Fruit fly (Drosophila melanogaster) S2 (cell line): ENCODE measurements around the gene Nelf-E.

Experiments
- CG8478 ChIP-seq: fragments of >200 bp; optimal IDR thresholded peaks from 2 replicates; lab custom pipeline; 2018
- CTCF ChIP-seq, 2 experiments: fragments of >200 bp; optimal IDR thresholded peaks; 2 replicates each; lab custom pipeline; 2018

The Nelf-E gene

dm6 chr3L:8600752-8601433 lies at the start of gene Nelf-E, which contains the start of gene RpL14:
TSS of gene Nelf-E (minus strand) at chr3L:8600879.
TSS of gene RpL14 (plus strand) at chr3L:8601006.
- peak; percentile 26 to 28 for TF ChIP-seq CTCF (optimal IDR thresholded peaks at IDR 0.05; lab: Kevin White, UChicago)
- TF ChIP-seq CG8478, result no peak

dm6 chr3L:8648836-8649235 lies 48.2 kb upstream of the Nelf-E start, which contains the start of gene Arr2:
TSS of gene Arr2 (minus strand) at chr3L:8648936.
- TF ChIP-seq CG8478, result no peak
- no peak for TF ChIP-seq CTCF (optimal IDR thresholded peaks at IDR 0.05; lab: Kevin White, UChicago)

- TF ChIP-seq CTCF (optimal IDR thresholded peaks at IDR 0.05; lab: Kevin White, UChicago) (no peak), CG8478 (no peak)
Measured at dm6 chr3L:8646821-8647220, 46.1 kb upstream of the Nelf-E start, which contains the start of the genes CG13305 and Pex7. TSS of gene CG13305 (minus strand) at chr3L:8646822. TSS of gene Pex7 (plus strand) at chr3L:8647145.

dm6 chr3L:8643810-8644552 lies 43.3 kb upstream of the Nelf-E start:
- TF ChIP-seq CG8478, result no peak
- TF ChIP-seq CTCF (optimal IDR thresholded peaks at IDR 0.05; lab: Kevin White, UChicago), result no peak

- TF ChIP-seq CG8478 (no peak), CTCF (optimal IDR thresholded peaks at IDR 0.05; lab: Kevin White, UChicago) (no peak)
Measured at dm6 chr3L:8641049-8641448, 40.4 kb upstream of the Nelf-E start.

- TF ChIP-seq CTCF (optimal IDR thresholded peaks at IDR 0.05; lab: Kevin White, UChicago), result no peak
- TF ChIP-seq CG8478, result no peak
Measured at dm6 chr3L:8640139-8640538, 39.5 kb upstream of the Nelf-E start, which contains the start of gene Cpr66D. TSS of gene Cpr66D (plus strand) at chr3L:8640439.

dm6 chr3L:8633614-8634325 lies 33.1 kb upstream of the Nelf-E start, which contains the start of gene Cdc6:
TSS of gene Cdc6 (minus strand) at chr3L:8634069.
- TF ChIP-seq CG8478 (no peak), CTCF (optimal IDR thresholded peaks at IDR 0.05; lab: Kevin White, UChicago) (peak in 1 of 2 experiments; percentile 0)

dm6 chr3L:8629701-8630343 lies 29.1 kb upstream of the Nelf-E start:
- no peak for TF ChIP-seq CTCF (optimal IDR thresholded peaks at IDR 0.05; lab: Kevin White, UChicago)
- TF ChIP-seq CG8478, result no peak

dm6 chr3L:8628964-8629363 lies 28.3 kb upstream of the Nelf-E start:
- no peak for TF ChIP-seq CG8478

- no peak for TF ChIP-seq CG8478
- TF ChIP-seq CTCF (optimal IDR thresholded peaks at IDR 0.05; lab: Kevin White, UChicago), result peak; percentile 73 to 78
Measured at dm6 chr3L:8627839-8628827, 27.5 kb upstream of the Nelf-E start.

- TF ChIP-seq CG8478 (no peak), CTCF (optimal IDR thresholded peaks at IDR 0.05; lab: Kevin White, UChicago) (no peak)
Measured at dm6 chr3L:8623702-8624421, 23.2 kb upstream of the Nelf-E start, which contains the start of the genes GAPsec and Zasp66. TSS of gene GAPsec (minus strand) at chr3L:8623901. TSS of gene Zasp66 (plus strand) at chr3L:8624371.

dm6 chr3L:8621465-8621864 lies 20.8 kb upstream of the Nelf-E start:
- TF ChIP-seq CG8478 (no peak), CTCF (optimal IDR thresholded peaks at IDR 0.05; lab: Kevin White, UChicago) (no peak)

dm6 chr3L:8619588-8619987 lies 18.9 kb upstream of the Nelf-E start, which contains the start of gene S-Lap2:
TSS of gene S-Lap2 (plus strand) at chr3L:8619888.
- TF ChIP-seq CTCF (optimal IDR thresholded peaks at IDR 0.05; lab: Kevin White, UChicago), result no peak
- TF ChIP-seq CG8478, result no peak
